Worm (Caenorhabditis elegans) whole organism, young adult: Measurements from ENCODE around the gene cids-1.

Source experiments
- B0261.1 ChIP-seq: sonication (generic microtip); optimal IDR thresholded peaks from 2 replicates; lab custom pipeline; 2016; ENCODE audit warnings: mild to moderate bottlenecking, missing genetic modification characterization, moderate library complexity, missing compliant biosample characterization
- C06A6.2 ChIP-seq: fragments of 200-800 bp; sonication (Bioruptor generic); conservative IDR thresholded peaks from 2 replicates; pipeline ENCODE4 v1.3.6; 2022; ENCODE audit warnings: missing genetic modification characterization, missing compliant biosample characterization
- F23B12.7 ChIP-seq: sonication (generic microtip); optimal IDR thresholded peaks from 2 replicates; lab custom pipeline; 2017; ENCODE audit warnings: missing genetic modification characterization, mild to moderate bottlenecking, missing compliant biosample characterization, antibody characterized with exemption, moderate library complexity; ENCODE audit not compliant: insufficient read depth
- F33H1.4 ChIP-seq: fragments of 200-800 bp; sonication (Bioruptor generic); IDR thresholded peaks from 2 replicates; pipeline ENCODE4 v1.3.6; 2022; ENCODE audit warnings: missing genetic modification reagents, missing genetic modification characterization, missing compliant biosample characterization
- K12H6.12 ChIP-seq: fragments of 200-800 bp; sonication (Bioruptor generic); optimal IDR thresholded peaks from 2 replicates; lab custom pipeline; 2018; ENCODE audit warnings: mild to moderate bottlenecking, missing genetic modification characterization, missing compliant biosample characterization
- T07F8.4 ChIP-seq: sonication (generic microtip); optimal IDR thresholded peaks from 2 replicates; lab custom pipeline; 2016; ENCODE audit warnings: mild to moderate bottlenecking, missing genetic modification characterization, moderate library complexity, missing compliant biosample characterization
- Y79H2A.3 ChIP-seq: fragments of 200-800 bp; sonication (Bioruptor generic); conservative IDR thresholded peaks from 2 replicates; pipeline ENCODE4 v1.3.6; 2022; ENCODE audit warnings: missing genetic modification reagents, missing genetic modification characterization, missing compliant biosample characterization
- ama-1 ChIP-seq, 3 experiments: fragments of 150-350 bp in 1 of 3; sonication (generic microtip) in 2 of 3; optimal IDR thresholded peaks; 2 replicates each; lab custom pipeline; 2014 to 2018; ENCODE audit warnings: missing biosample characterization in 2 of 3, missing genetic modification characterization in 2 of 3, missing genetic modification reagents in 2 of 3
- atf-7 ChIP-seq: sonication (generic microtip); optimal IDR thresholded peaks from 2 replicates; lab custom pipeline; 2017; ENCODE audit warnings: mild to moderate bottlenecking, missing genetic modification characterization, missing compliant biosample characterization
- attf-5 ChIP-seq: fragments of 200-800 bp; sonication (Bioruptor generic); optimal IDR thresholded peaks from 2 replicates; lab custom pipeline; 2018; ENCODE audit warnings: mild to moderate bottlenecking, missing genetic modification characterization, missing compliant biosample characterization
- dox-1 ChIP-seq: fragments of 200-800 bp; sonication (Bioruptor generic); IDR thresholded peaks from 2 replicates; pipeline ENCODE4 v1.3.6; 2022; ENCODE audit warnings: missing genetic modification reagents, missing genetic modification characterization, missing compliant biosample characterization
- efl-1 ChIP-seq: fragments of 150-350 bp; optimal IDR thresholded peaks from 2 replicates; lab custom pipeline; 2014; ENCODE audit warnings: missing biosample characterization, missing genetic modification reagents, missing genetic modification characterization
- egrh-3 ChIP-seq: fragments of 200-800 bp; sonication (Bioruptor generic); IDR thresholded peaks from 2 replicates; pipeline ENCODE4 v1.3.6; 2022; ENCODE audit warnings: missing genetic modification reagents, missing genetic modification characterization, missing compliant biosample characterization
- him-1 ChIP-seq: sonication (generic microtip); optimal IDR thresholded peaks from 2 replicates; lab custom pipeline; 2016; ENCODE audit warnings: missing genotype, missing genetic modification reagents, missing genetic modification characterization, missing compliant biosample characterization
- hmg-20 ChIP-seq: fragments of 200-800 bp; sonication (Bioruptor generic); IDR thresholded peaks from 2 replicates; pipeline ENCODE4 v1.3.6; 2022; ENCODE audit warnings: missing genetic modification reagents, missing genetic modification characterization, missing compliant biosample characterization
- hsf-1 ChIP-seq: fragments of 200-800 bp; sonication (Bioruptor generic); IDR thresholded peaks from 2 replicates; pipeline ENCODE4 v1.3.6; 2022; ENCODE audit warnings: missing genetic modification reagents, missing genetic modification characterization, missing compliant biosample characterization
- lin-40 ChIP-seq: sonication (generic microtip); optimal IDR thresholded peaks from 2 replicates; lab custom pipeline; 2016; ENCODE audit warnings: missing genetic modification characterization, mild to moderate bottlenecking, missing compliant biosample characterization, missing genotype, missing genetic modification reagents
- mcd-1 ChIP-seq: fragments of 200-800 bp; sonication (Bioruptor generic); IDR thresholded peaks from 2 replicates; pipeline ENCODE4 v1.3.6; 2022; ENCODE audit warnings: missing genetic modification reagents, missing genetic modification characterization, missing compliant biosample characterization
- nfya-2 ChIP-seq: fragments of 200-800 bp; sonication (Bioruptor generic); IDR thresholded peaks from 2 replicates; pipeline ENCODE4 v1.3.6; 2022; ENCODE audit warnings: missing genetic modification reagents, missing genetic modification characterization, missing compliant biosample characterization
- nfyb-1 ChIP-seq: fragments of 200-800 bp; sonication (Bioruptor generic); IDR thresholded peaks from 2 replicates; pipeline ENCODE4 v1.3.6; 2022; ENCODE audit warnings: missing genetic modification reagents, missing genetic modification characterization, missing compliant biosample characterization
- nhr-80 ChIP-seq: sonication (generic microtip); optimal IDR thresholded peaks from 2 replicates; lab custom pipeline; 2016; ENCODE audit warnings: missing genetic modification characterization, missing compliant biosample characterization
- nhr-90 ChIP-seq: sonication (generic microtip); optimal IDR thresholded peaks from 2 replicates; lab custom pipeline; 2016; ENCODE audit warnings: missing genotype, mild to moderate bottlenecking, missing genetic modification characterization, missing compliant biosample characterization
- pbrm-1 ChIP-seq: fragments of 200-800 bp; sonication (Bioruptor generic); IDR thresholded peaks from 2 replicates; pipeline ENCODE4 v1.3.6; 2022; ENCODE audit warnings: missing genetic modification reagents, missing genetic modification characterization, missing compliant biosample characterization
- sdz-38 ChIP-seq: sonication (generic microtip); optimal IDR thresholded peaks from 2 replicates; lab custom pipeline; 2016; ENCODE audit warnings: missing genotype, missing genetic modification characterization, missing compliant biosample characterization
- snpc-1.3 ChIP-seq: sonication (generic microtip); optimal IDR thresholded peaks from 2 replicates; lab custom pipeline; 2017; ENCODE audit warnings: missing genetic modification characterization, mild to moderate bottlenecking, missing compliant biosample characterization, antibody characterized with exemption, moderate library complexity, missing genotype, missing genetic modification reagents; ENCODE audit not compliant: insufficient read depth
- snpc-4 ChIP-seq, 5 experiments: fragments of 150-350 bp in 1 of 5; sonication (generic microtip) in 4 of 5; optimal IDR thresholded peaks; 2 replicates each; lab custom pipeline; 2014 to 2018; ENCODE audit warnings: missing genetic modification characterization in 5 of 5, missing biosample characterization in 3 of 5, antibody characterized with exemption in 2 of 5, mild to moderate bottlenecking in 2 of 5, missing compliant biosample characterization in 2 of 5, missing genotype in 2 of 5, moderate library complexity in 2 of 5, missing genetic modification reagents in 1 of 5
- unc-130 ChIP-seq: sonication (generic microtip); optimal IDR thresholded peaks from 2 replicates; lab custom pipeline; 2016; ENCODE audit warnings: missing genetic modification reagents, missing genetic modification characterization, missing compliant biosample characterization
- ztf-3 ChIP-seq: fragments of 200-800 bp; sonication (Bioruptor generic); optimal IDR thresholded peaks from 2 replicates; lab custom pipeline; 2018; ENCODE audit warnings: mild to moderate bottlenecking, missing genetic modification characterization, missing compliant biosample characterization
- ztf-6 ChIP-seq: fragments of 200-800 bp; sonication (Bioruptor generic); IDR thresholded peaks from 2 replicates; pipeline ENCODE4 v1.3.6; 2022; ENCODE audit warnings: missing genetic modification reagents, missing genetic modification characterization, missing compliant biosample characterization

The cids-1 gene

ce11 chrIII:8265753-8266152 lies 21.5 kb downstream of the cids-1 start, which contains the start of gene mrps-9:
TSS of gene mrps-9 (plus strand) at chrIII:8266062.
- TF ChIP-seq hmg-20 (GFP tag; lab: Robert Waterston, UW) (no peak), T07F8.4 (tag; lab: Kevin White, UChicago) (no peak), nhr-90 (tag; lab: Kevin White, UChicago) (no peak), F33H1.4 (no peak), nfyb-1 (GFP tag; lab: Robert Waterston, UW) (no peak), mcd-1 (GFP tag; lab: Robert Waterston, UW) (peak; percentile 86), atf-7 (no peak), snpc-4 (GFP tag; optimal IDR thresholded peaks at IDR 0.05; lab: Kevin White, UChicago) (no peak), snpc-4 (tag; optimal IDR thresholded peaks at IDR 0.05; lab: Kevin White, UChicago) (no peak)

- TF ChIP-seq F23B12.7 (tag; lab: Kevin White, UChicago), result peak; percentile 29
- no peak for TF ChIP-seq efl-1 (GFP tag; lab: Kevin White, UChicago)
- TF ChIP-seq dox-1 (GFP tag; lab: Robert Waterston, UW), result peak; percentile 35; the same call in 1 of the 2 replicates
- peak; percentile 53 for TF ChIP-seq nhr-80 (tag; lab: Kevin White, UChicago)
- 0 out of 2 replicates have a peak, but pooled peaks have one; percentile 21 for TF ChIP-seq mcd-1 (GFP tag; lab: Robert Waterston, UW)
- TF ChIP-seq attf-5 (GFP tag; lab: Kevin White, UChicago), result peak; percentile 44
These were observed 24.1 kb downstream of the cids-1 start, which contains the start of the genes F09G8.7 and crn-7 for ce11 chrIII:8268296-8268695. TSS of gene F09G8.7 (minus strand) at chrIII:8268355. TSS of gene crn-7 (plus strand) at chrIII:8268531.

- TF ChIP-seq nfya-2 (no peak), ztf-6 (GFP tag; lab: Robert Waterston, UW) (no peak), snpc-1.3 (tag; lab: Kevin White, UChicago) (no peak), efl-1 (GFP tag; lab: Kevin White, UChicago) (no peak), K12H6.12 (tag; lab: Kevin White, UChicago) (no peak), pbrm-1 (GFP tag; lab: Robert Waterston, UW) (no peak), hsf-1 (GFP tag; lab: Robert Waterston, UW) (no peak), unc-130 (GFP tag; lab: Kevin White, UChicago) (no peak), ztf-3 (GFP tag; lab: Kevin White, UChicago) (no peak), ama-1 (optimal IDR thresholded peaks at IDR 0.05; lab: Kevin White, UChicago) (no peak), ama-1 (GFP tag; optimal IDR thresholded peaks at IDR 0.05; lab: Kevin White, UChicago) (no peak), lin-40 (tag; lab: Kevin White, UChicago) (no peak), C06A6.2 (GFP tag; lab: Robert Waterston, UW) (no peak), Y79H2A.3 (no peak), him-1 (tag; lab: Kevin White, UChicago) (no peak), egrh-3 (no peak), B0261.1 (tag; lab: Kevin White, UChicago) (no peak), sdz-38 (tag; lab: Kevin White, UChicago) (no peak)
- TF ChIP-seq, all 124 proteins: peak for 0
These were observed 27.5 kb downstream of the cids-1 start, which contains the start of the genes mps-4 and F09G8.10 for ce11 chrIII:8271676-8272225. TSS of gene mps-4 (minus strand) at chrIII:8271776. TSS of gene F09G8.10 (minus strand) at chrIII:8272175.

ce11 chrIII:8275871-8276270 lies 31.6 kb downstream of the cids-1 start, which contains the start of gene clec-160:
TSS of gene clec-160 (minus strand) at chrIII:8275971.
- TF ChIP-seq B0261.1 (tag; lab: Kevin White, UChicago) (no peak), ztf-3 (GFP tag; lab: Kevin White, UChicago) (no peak), unc-130 (GFP tag; lab: Kevin White, UChicago) (no peak), nhr-80 (tag; lab: Kevin White, UChicago) (no peak)
